Worm (Caenorhabditis elegans): ENCODE data around the gene irk-1.
A peak's percentile ranks its signal among the peaks of the same experiment; 100 is the strongest.

The irk-1 gene

DNA sequence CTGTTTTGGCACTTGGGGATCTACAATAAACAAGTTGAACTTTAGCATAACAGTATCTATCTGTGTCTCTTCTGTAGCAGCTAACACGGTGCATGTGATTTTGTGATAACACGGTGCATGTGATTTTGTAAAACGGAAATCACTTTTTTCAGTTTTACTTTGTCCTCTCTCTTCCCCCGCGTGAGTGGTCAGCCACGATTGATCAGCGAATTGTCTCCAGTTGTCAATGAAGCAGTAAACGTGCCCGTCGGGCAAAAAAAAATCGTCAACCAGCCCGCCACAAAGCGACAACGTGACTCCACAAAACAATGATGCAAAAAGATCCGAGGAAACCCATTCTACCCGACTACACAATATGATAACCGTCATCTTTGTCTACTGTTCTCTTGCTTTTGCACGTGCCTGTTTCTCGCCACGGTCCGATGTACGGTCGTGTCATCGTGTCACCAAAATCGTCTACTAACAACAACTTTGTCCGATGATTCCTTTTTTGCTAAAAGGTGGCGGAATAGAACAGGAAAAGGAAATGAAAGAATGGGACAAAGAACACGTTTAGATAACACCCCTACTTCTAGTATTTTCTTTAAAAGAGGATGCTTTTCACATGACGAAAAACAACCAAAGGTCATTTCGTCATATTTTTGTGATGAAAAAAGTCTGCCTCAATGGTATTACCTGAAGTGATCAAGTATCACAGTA, 28.6 kb downstream of the irk-1 start (continued):
- TF ChIP-seq zfp-3 (GFP tag; conservative IDR thresholded peaks at IDR 0.05) (peak; percentile 78; the same call in 1 of the 2 replicates), ceh-62 (tag; optimal IDR thresholded peaks at IDR 0.05) (no peak), lim-7 (GFP tag; IDR thresholded peaks at IDR 0.05) (no peak), spr-3 (GFP tag; optimal IDR thresholded peaks at IDR 0.05) (no peak), dpl-1 (GFP tag; optimal IDR thresholded peaks at IDR 0.05) (peak; percentile 8), ceh-44 (GFP tag; IDR thresholded peaks at IDR 0.05) (no peak), nhr-48 (tag; optimal IDR thresholded peaks at IDR 0.05) (peak; percentile 98), daf-19 (GFP tag; conservative IDR thresholded peaks at IDR 0.05) (peak; percentile 49; the same call in 1 of the 2 replicates), F10B5.3 (tag; optimal IDR thresholded peaks at IDR 0.05) (no peak), madf-9 (GFP tag; conservative IDR thresholded peaks at IDR 0.05) (peak; percentile 52; the same call in 1 of the 2 replicates), F26F4.8 (GFP tag; conservative IDR thresholded peaks at IDR 0.05) (no peak), daf-16 (GFP tag; optimal IDR thresholded peaks at IDR 0.05) (peak in 1 of 2 experiments; percentile 45), daf-16 (tag; optimal IDR thresholded peaks at IDR 0.05) (peak; percentile 97), jun-1 (tag; optimal IDR thresholded peaks at IDR 0.05) (no peak), set-16 (GFP tag; IDR thresholded peaks at IDR 0.05) (peak; percentile 64), vab-7 (GFP tag; IDR thresholded peaks at IDR 0.05) (no peak), ZK337.2 (GFP tag; IDR thresholded peaks at IDR 0.05) (0 out of 2 replicates have a peak, but pooled peaks have one; percentile 26), ctbp-1 (GFP tag; IDR thresholded peaks at IDR 0.05) (no peak), unc-62 (GFP tag; optimal IDR thresholded peaks at IDR 0.05 in 1 of 2) (peak in 1 of 2 experiments; percentile 98), unc-62 (tag; optimal IDR thresholded peaks at IDR 0.05) (no peak), madf-5 (GFP tag; IDR thresholded peaks at IDR 0.05) (no peak), attf-4 (tag; optimal IDR thresholded peaks at IDR 0.05) (no peak), hif-1 (tag; optimal IDR thresholded peaks at IDR 0.05) (peak; percentile 79 to 95), mdt-29 (GFP tag; IDR thresholded peaks at IDR 0.05) (peak; percentile 93), Y105C5A.15 (GFP tag; IDR thresholded peaks at IDR 0.05) (0 out of 2 replicates have a peak, but pooled peaks have one; percentile 18), nhr-10 (tag; optimal IDR thresholded peaks at IDR 0.05) (no peak), nhr-102 (tag; optimal IDR thresholded peaks at IDR 0.05) (peak; percentile 93), egl-43 (GFP tag; IDR thresholded peaks at IDR 0.05) (no peak), dmd-6 (GFP tag; IDR thresholded peaks at IDR 0.05) (peak; percentile 96), mep-1 (tag; optimal IDR thresholded peaks at IDR 0.05) (peak; percentile 62), dmd-8 (GFP tag; IDR thresholded peaks at IDR 0.05) (no peak), zip-2 (tag; optimal IDR thresholded peaks at IDR 0.05) (peak; percentile 41), hlh-30 (tag; optimal IDR thresholded peaks at IDR 0.05; ENCODE audit: insufficient read depth) (peak; percentile 88), tra-1 (GFP tag; IDR thresholded peaks at IDR 0.05) (peak; percentile 89), F37D6.2 (tag; optimal IDR thresholded peaks at IDR 0.05) (no peak), fos-1 (tag; optimal IDR thresholded peaks at IDR 0.05) (no peak)

DNA sequence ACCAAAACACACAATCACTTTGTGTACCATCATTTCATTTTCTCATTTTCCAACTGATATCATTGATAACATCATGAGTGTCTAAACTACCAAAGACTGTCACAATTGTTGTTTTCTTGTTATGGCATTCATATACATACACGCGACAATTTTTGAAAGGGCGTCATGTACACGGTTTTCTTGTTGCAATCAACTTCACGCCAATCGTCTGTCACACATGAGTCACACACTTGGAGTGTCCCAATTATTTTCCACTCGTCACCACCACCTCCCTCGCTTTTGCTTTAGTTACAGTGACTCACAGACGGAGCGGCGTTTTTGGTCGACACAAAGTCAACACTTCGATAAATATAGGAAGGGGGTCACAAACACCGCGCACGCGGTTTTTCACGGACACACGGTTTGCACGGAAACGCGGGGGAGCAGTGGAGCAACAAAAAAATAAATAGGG, 30.0 kb downstream of the irk-1 start:
- TF ChIP-seq daf-8 (GFP tag; IDR thresholded peaks at IDR 0.05): no peak
- TF ChIP-seq daf-19 (GFP tag; conservative IDR thresholded peaks at IDR 0.05): no peak
- peak; percentile 77 for TF ChIP-seq nhr-6 (tag; optimal IDR thresholded peaks at IDR 0.05)
- TF ChIP-seq aha-1 (tag): peak; percentile 95
- 0 out of 2 replicates have a peak, but pooled peaks have one; percentile 34 for TF ChIP-seq saeg-2 (GFP tag; IDR thresholded peaks at IDR 0.05)
- TF ChIP-seq nhr-28 (tag; optimal IDR thresholded peaks at IDR 0.05): peak; percentile 26
- no peak for TF ChIP-seq ceh-82 (tag; optimal IDR thresholded peaks at IDR 0.05)
- TF ChIP-seq dmd-8 (GFP tag; IDR thresholded peaks at IDR 0.05): no peak
- TF ChIP-seq spr-1 (tag; optimal IDR thresholded peaks at IDR 0.05): no peak
- no peak for TF ChIP-seq lin-15B (tag; optimal IDR thresholded peaks at IDR 0.05)
- no peak for TF ChIP-seq Y105C5A.15 (GFP tag; IDR thresholded peaks at IDR 0.05)
- TF ChIP-seq dmd-9 (GFP tag; IDR thresholded peaks at IDR 0.05): 0 out of 2 replicates have a peak, but pooled peaks have one; percentile 40
- TF ChIP-seq mxl-2 (GFP tag; conservative IDR thresholded peaks at IDR 0.05): peak; percentile 83
- no peak for TF ChIP-seq nhr-111 (GFP tag; optimal IDR thresholded peaks at IDR 0.05)
- TF ChIP-seq nhr-11 (tag; optimal IDR thresholded peaks at IDR 0.05): no peak
- TF ChIP-seq rbr-2 (tag; optimal IDR thresholded peaks at IDR 0.05): no peak
- TF ChIP-seq ceh-44 (GFP tag; IDR thresholded peaks at IDR 0.05): no peak
- TF ChIP-seq hif-1 (tag; optimal IDR thresholded peaks at IDR 0.05): peak in 1 of 2 experiments; percentile 85
- no peak for TF ChIP-seq F44E2.7 (GFP tag; IDR thresholded peaks at IDR 0.05)
- TF ChIP-seq madf-5 (GFP tag; IDR thresholded peaks at IDR 0.05): no peak
- TF ChIP-seq duxl-1 (tag; optimal IDR thresholded peaks at IDR 0.05; ENCODE audit: poor library complexity): peak; percentile 19
- TF ChIP-seq jun-1 (tag; optimal IDR thresholded peaks at IDR 0.05): peak; percentile 48

Data from whole organism, L4 larva.